Worm (Caenorhabditis elegans) whole organism, L3 larva: ENCODE measurements around the gene F20H11.1.

Experiments
- fos-1 ChIP-seq: fragments of 150-350 bp; optimal IDR thresholded peaks from 2 replicates; lab custom pipeline; 2014; ENCODE audit warnings: missing biosample characterization, missing genetic modification characterization
- nhr-237 ChIP-seq: fragments of 150-350 bp; optimal IDR thresholded peaks from 2 replicates; lab custom pipeline; 2014; ENCODE audit warnings: missing biosample characterization, missing genetic modification characterization

ce11 chrIII:6608101-6608672 is 16.2 kb upstream of the F20H11.1 start, which contains the start of the genes mdh-2 and F20H11.4:
- TF ChIP-seq fos-1 (tag; lab: Kevin White, UChicago) (no peak), nhr-237 (tag; lab: Kevin White, UChicago) (no peak)
